2 fruit fly cellular contexts compared by ENCODE assay signal in the genomic region with DNA sequence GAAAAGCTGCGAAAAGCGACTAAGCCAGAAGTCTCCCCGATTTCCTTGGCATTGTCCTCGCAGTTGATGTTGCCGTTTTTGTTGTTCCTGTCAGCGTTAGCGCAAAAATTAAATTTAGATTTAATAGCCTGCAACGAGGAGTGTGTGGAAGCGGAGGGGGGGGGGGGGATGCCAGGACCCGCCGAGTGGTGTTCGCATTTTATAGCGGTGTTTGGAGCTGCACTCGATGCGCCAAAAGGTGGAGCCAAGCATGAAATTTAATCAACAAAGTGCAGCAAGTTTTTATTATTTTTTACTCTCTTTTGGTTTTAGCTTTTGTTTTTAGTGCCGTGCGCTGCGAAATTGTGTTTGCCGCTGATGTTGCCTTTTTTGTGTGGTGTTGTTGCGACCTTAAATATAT.
TF ChIP-seq lines count a peak whose summit lies in the region.

No protein-coding gene starts in this region.

- no peak for TF ChIP-seq CTCF in whole organism, embryonic (GFP tag; optimal IDR thresholded peaks at IDR 0.05; lab: Kevin White, UChicago)

TF ChIP-seq in whole organism, embryonic, 481 proteins besides CTCF, POLR2A, EP300 and RAD21:
- TF ChIP-seq Ravus (GFP tag; IDR thresholded peaks at IDR 0.05; lab: Robert Waterston, UW) (no peak), Hr39 (optimal IDR thresholded peaks at IDR 0.05; lab: Kevin White, UChicago) (peak; percentile 53)

TF ChIP-seq in whole organism, wandering third instar larva, 38 proteins besides CTCF, POLR2A, EP300 and RAD21:
- TF ChIP-seq Dfd (GFP tag; optimal IDR thresholded peaks at IDR 0.05; lab: Kevin White, UChicago): peak; percentile 83
- no peak for TF ChIP-seq fru (GFP tag; optimal IDR thresholded peaks at IDR 0.05; lab: Kevin White, UChicago)
TF ChIP-seq in whole organism, wandering third instar larva: peak in this region for 1.
